Fruit fly (Drosophila melanogaster): ENCODE data around the gene CG4658.

Gene CG4658

DNA sequence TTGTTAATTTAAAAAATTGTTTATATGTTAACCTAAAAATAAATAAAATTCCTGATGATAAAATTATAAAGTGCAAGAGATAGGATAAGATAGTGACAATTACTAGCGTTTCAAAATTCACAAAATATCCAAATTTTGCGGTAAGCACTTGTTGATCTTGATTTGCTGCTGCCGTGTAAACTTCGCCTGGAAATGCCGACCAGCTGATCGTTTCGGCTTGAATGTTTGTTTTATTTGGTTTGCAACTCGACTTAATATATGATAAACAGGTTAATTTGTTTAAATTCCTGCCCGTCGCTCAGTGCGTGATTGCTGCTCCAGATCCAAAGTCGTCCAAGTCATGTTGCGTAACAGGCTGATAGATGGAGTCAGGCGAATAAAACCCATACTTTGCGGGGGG, 35.5 kb upstream of the CG4658 start, which contains the start of gene CG4592 (continued):
- TF ChIP-seq salr (GFP tag; optimal IDR thresholded peaks at IDR 0.05), result peak in 1 of 2 experiments; percentile 68
- TF ChIP-seq CG8632 (GFP tag; optimal IDR thresholded peaks at IDR 0.05), result peak; percentile 70
- TF ChIP-seq CG34406 (GFP tag; optimal IDR thresholded peaks at IDR 0.05), result peak; percentile 72
- TF ChIP-seq CG32006 (GFP tag; optimal IDR thresholded peaks at IDR 0.05), result peak; percentile 75
- peak; percentile 50 for TF ChIP-seq CG7368 (GFP tag; optimal IDR thresholded peaks at IDR 0.05)
- peak; percentile 75 for TF ChIP-seq lz (GFP tag; optimal IDR thresholded peaks at IDR 0.05)
- peak; percentile 85 for TF ChIP-seq eg (GFP tag; IDR thresholded peaks at IDR 0.05)
- peak; percentile 82 for TF ChIP-seq vri (GFP tag; optimal IDR thresholded peaks at IDR 0.05)
- no peak for TF ChIP-seq Ets96B (tag; optimal IDR thresholded peaks at IDR 0.05)
- peak; percentile 28 for TF ChIP-seq Sox15 (GFP tag; optimal IDR thresholded peaks at IDR 0.05)
- peak; percentile 31; the same call in 1 of the 2 replicates for TF ChIP-seq Gug (GFP tag; IDR thresholded peaks at IDR 0.05)
- TF ChIP-seq CG3032 (tag; optimal IDR thresholded peaks at IDR 0.05), result peak; percentile 72
- peak; percentile 84 for TF ChIP-seq acj6 (GFP tag; optimal IDR thresholded peaks at IDR 0.05)
- no peak for TF ChIP-seq Ets21C (GFP tag; optimal IDR thresholded peaks at IDR 0.05)
- peak; percentile 82 for TF ChIP-seq CG3919 (GFP tag; optimal IDR thresholded peaks at IDR 0.05)
- peak; percentile 5 for TF ChIP-seq CG8319 (GFP tag; optimal IDR thresholded peaks at IDR 0.05)
- TF ChIP-seq Blimp-1 (GFP tag; optimal IDR thresholded peaks at IDR 0.05), result peak; percentile 36
- TF ChIP-seq Eip78C (GFP tag), result no peak
- TF ChIP-seq Met (GFP tag; optimal IDR thresholded peaks at IDR 0.05), result peak; percentile 82
- TF ChIP-seq achi (GFP tag; optimal IDR thresholded peaks at IDR 0.05), result peak; percentile 77
- peak; percentile 86 for TF ChIP-seq esn (GFP tag; optimal IDR thresholded peaks at IDR 0.05)
- peak; percentile 44 for TF ChIP-seq Lpt (GFP tag; optimal IDR thresholded peaks at IDR 0.05)
- TF ChIP-seq CG11902 (GFP tag; optimal IDR thresholded peaks at IDR 0.05), result peak; percentile 8
- peak; percentile 63 for TF ChIP-seq dsx (GFP tag; optimal IDR thresholded peaks at IDR 0.05; ENCODE audit: poor library complexity, severe bottlenecking)
- TF ChIP-seq Hr39 (GFP tag; optimal IDR thresholded peaks at IDR 0.05), result peak; percentile 74
- TF ChIP-seq spab (GFP tag; optimal IDR thresholded peaks at IDR 0.05), result peak; percentile 44
- peak; percentile 81 for TF ChIP-seq Smox (GFP tag; optimal IDR thresholded peaks at IDR 0.05)
- no peak for TF ChIP-seq Hr38 (GFP tag; optimal IDR thresholded peaks at IDR 0.05)
- TF ChIP-seq pdm3 (GFP tag; optimal IDR thresholded peaks at IDR 0.05), result no peak
- TF ChIP-seq svp (GFP tag), result peak; percentile 84
- peak; percentile 83 for TF ChIP-seq Eip75B (GFP tag; optimal IDR thresholded peaks at IDR 0.05)
- TF ChIP-seq cyc (GFP tag; optimal IDR thresholded peaks at IDR 0.05), result peak; percentile 69
- TF ChIP-seq Hr4 (GFP tag; optimal IDR thresholded peaks at IDR 0.05), result peak; percentile 78
- TF ChIP-seq CG10669 (GFP tag; optimal IDR thresholded peaks at IDR 0.05), result no peak
- peak; percentile 84 for TF ChIP-seq CG6163 (GFP tag; IDR thresholded peaks at IDR 0.05)

DNA sequence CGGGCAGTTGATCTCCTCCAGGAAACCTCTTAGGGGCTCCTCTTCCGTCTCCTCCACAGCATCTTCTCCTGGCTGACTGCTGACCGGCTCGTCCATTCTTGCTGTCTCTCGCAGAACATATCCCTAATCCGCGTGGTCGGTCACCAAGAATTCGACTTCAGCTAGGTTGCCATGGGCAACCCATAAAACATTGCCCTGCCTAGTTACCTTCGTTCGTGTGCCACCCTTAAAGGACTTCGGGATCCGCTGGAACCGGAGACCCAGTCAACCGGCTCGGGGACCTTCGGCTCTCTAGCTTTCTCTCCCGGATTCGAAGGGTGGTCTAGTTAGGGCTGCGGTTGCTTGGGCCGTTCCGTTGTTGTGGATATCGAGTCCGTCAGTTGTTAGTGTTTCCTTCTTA, 32.2 kb upstream of the CG4658 start, which contains the start of the genes TbCMF46 and CG42366:
Gene TbCMF46, minus strand, starts transcription at position 101 of the 400 bp plus-strand sequence.
Gene CG42366, plus strand, starts transcription at position 397 of the 400 bp plus-strand sequence.
- TF ChIP-seq CG6792 (GFP tag; optimal IDR thresholded peaks at IDR 0.05) (no peak), vri (GFP tag; optimal IDR thresholded peaks at IDR 0.05) (no peak), CG16779 (tag; optimal IDR thresholded peaks at IDR 0.05) (no peak), topi (GFP tag; optimal IDR thresholded peaks at IDR 0.05) (no peak), CG31627 (GFP tag; optimal IDR thresholded peaks at IDR 0.05) (no peak), CG8119 (GFP tag; IDR thresholded peaks at IDR 0.05) (no peak), eg (GFP tag; IDR thresholded peaks at IDR 0.05) (no peak), spab (GFP tag; optimal IDR thresholded peaks at IDR 0.05) (no peak), Eip75B (GFP tag; optimal IDR thresholded peaks at IDR 0.05) (no peak), ss (GFP tag; optimal IDR thresholded peaks at IDR 0.05) (no peak), Gug (GFP tag; IDR thresholded peaks at IDR 0.05) (no peak), CG11762 (GFP tag; optimal IDR thresholded peaks at IDR 0.05; ENCODE audit: insufficient read depth) (no peak), CG6163 (GFP tag; IDR thresholded peaks at IDR 0.05) (no peak), Sox14 (GFP tag; optimal IDR thresholded peaks at IDR 0.05) (no peak), CG11902 (GFP tag; optimal IDR thresholded peaks at IDR 0.05) (no peak)
